Fruit fly (Drosophila melanogaster): ENCODE results near the gene LysX.

LysX gene

dm6 chr3L:1188936-1189659 is 6.0 kb downstream of the LysX start, which contains the start of gene CG13912 (continued):
- TF ChIP-seq Sox102F (GFP tag; optimal IDR thresholded peaks at IDR 0.05): no peak
- no peak for TF ChIP-seq usp (GFP tag; optimal IDR thresholded peaks at IDR 0.05)
- peak; percentile 77 for TF ChIP-seq BtbVII (GFP tag; optimal IDR thresholded peaks at IDR 0.05)
- TF ChIP-seq CG2202 (tag; optimal IDR thresholded peaks at IDR 0.05): no peak
- no peak for TF ChIP-seq CG15011 (GFP tag; optimal IDR thresholded peaks at IDR 0.05)
- TF ChIP-seq CG12299 (tag; optimal IDR thresholded peaks at IDR 0.05): no peak
- no peak for TF ChIP-seq croc (GFP tag; conservative IDR thresholded peaks at IDR 0.05)
- no peak for TF ChIP-seq hth (optimal IDR thresholded peaks at IDR 0.05)
- TF ChIP-seq CG3847 (GFP tag; IDR thresholded peaks at IDR 0.05): no peak
- no peak for TF ChIP-seq crp (GFP tag; optimal IDR thresholded peaks at IDR 0.05)
- no peak for TF ChIP-seq Hsf (GFP tag; optimal IDR thresholded peaks at IDR 0.05)
- peak; percentile 17 for TF ChIP-seq hkb (optimal IDR thresholded peaks at IDR 0.05)
- TF ChIP-seq hkb (GFP tag; IDR thresholded peaks at IDR 0.05): no peak
- TF ChIP-seq Fer1 (GFP tag; optimal IDR thresholded peaks at IDR 0.05): no peak
- TF ChIP-seq exex (tag; optimal IDR thresholded peaks at IDR 0.05): peak; percentile 96
- TF ChIP-seq CG33213 (GFP tag; optimal IDR thresholded peaks at IDR 0.05): peak; percentile 33
- TF ChIP-seq az2 (GFP tag; optimal IDR thresholded peaks at IDR 0.05): no peak
- no peak for TF ChIP-seq CG3995 (GFP tag; optimal IDR thresholded peaks at IDR 0.05)
- TF ChIP-seq CG6272 (GFP tag; IDR thresholded peaks at IDR 0.05): no peak
- TF ChIP-seq Gsc (GFP tag; IDR thresholded peaks at IDR 0.05): no peak
- no peak for TF ChIP-seq tgo (GFP tag; IDR thresholded peaks at IDR 0.05)
- TF ChIP-seq bcd (GFP tag; optimal IDR thresholded peaks at IDR 0.05): no peak
- TF ChIP-seq CG7839 (tag; optimal IDR thresholded peaks at IDR 0.05): no peak
- TF ChIP-seq NC2β (GFP tag; optimal IDR thresholded peaks at IDR 0.05): no peak
- no peak for TF ChIP-seq Hr3 (GFP tag; optimal IDR thresholded peaks at IDR 0.05)
- TF ChIP-seq CG10366 (GFP tag; IDR thresholded peaks at IDR 0.05): no peak
- peak; percentile 14 for TF ChIP-seq CG12659 (GFP tag; optimal IDR thresholded peaks at IDR 0.05)
- no peak for TF ChIP-seq nmo (GFP tag; optimal IDR thresholded peaks at IDR 0.05)
- TF ChIP-seq pb (GFP tag; optimal IDR thresholded peaks at IDR 0.05): no peak
- no peak for TF ChIP-seq lmd (GFP tag; IDR thresholded peaks at IDR 0.05)
- no peak for TF ChIP-seq CG30020 (tag; optimal IDR thresholded peaks at IDR 0.05)
- TF ChIP-seq CG1832 (GFP tag; optimal IDR thresholded peaks at IDR 0.05): no peak
- peak; percentile 15 to 29 for TF ChIP-seq Trl (optimal IDR thresholded peaks at IDR 0.05)
- no peak for TF ChIP-seq Trl (GFP tag; optimal IDR thresholded peaks at IDR 0.05)
- no peak for TF ChIP-seq sima (GFP tag; optimal IDR thresholded peaks at IDR 0.05)
- TF ChIP-seq chinmo (GFP tag; IDR thresholded peaks at IDR 0.05; ENCODE audit: partially characterized antibody): peak; percentile 84; the same call in 3 of the 4 replicates
- TF ChIP-seq abd-A (tag; optimal IDR thresholded peaks at IDR 0.05): no peak
- peak; percentile 9 for TF ChIP-seq CG12769 (tag; optimal IDR thresholded peaks at IDR 0.05)
- peak; percentile 9 for TF ChIP-seq dmrt99B (tag; optimal IDR thresholded peaks at IDR 0.05)
- no peak for TF ChIP-seq odd (GFP tag; optimal IDR thresholded peaks at IDR 0.05)
- no peak for TF ChIP-seq NC2α (GFP tag; optimal IDR thresholded peaks at IDR 0.05)
- TF ChIP-seq CG15601 (tag; optimal IDR thresholded peaks at IDR 0.05): peak; percentile 96
- TF ChIP-seq CG3163 (GFP tag; optimal IDR thresholded peaks at IDR 0.05): no peak
- no peak for TF ChIP-seq dati (GFP tag; IDR thresholded peaks at IDR 0.05)
- no peak for TF ChIP-seq caup (GFP tag; optimal IDR thresholded peaks at IDR 0.05; ENCODE audit: severe bottlenecking)
- TF ChIP-seq CG16779 (GFP tag; IDR thresholded peaks at IDR 0.05): no peak
- no peak for TF ChIP-seq jigr1 (GFP tag; IDR thresholded peaks at IDR 0.05)
- TF ChIP-seq CG17802 (tag; optimal IDR thresholded peaks at IDR 0.05): peak; percentile 60
- no peak for TF ChIP-seq emc (GFP tag; optimal IDR thresholded peaks at IDR 0.05)
- no peak for TF ChIP-seq Mes4 (GFP tag; optimal IDR thresholded peaks at IDR 0.05)
- TF ChIP-seq fd102C (GFP tag; optimal IDR thresholded peaks at IDR 0.05): no peak
